Fruit fly (Drosophila melanogaster): ENCODE measurements around the gene CG31674.

Gene CG31674

DNA sequence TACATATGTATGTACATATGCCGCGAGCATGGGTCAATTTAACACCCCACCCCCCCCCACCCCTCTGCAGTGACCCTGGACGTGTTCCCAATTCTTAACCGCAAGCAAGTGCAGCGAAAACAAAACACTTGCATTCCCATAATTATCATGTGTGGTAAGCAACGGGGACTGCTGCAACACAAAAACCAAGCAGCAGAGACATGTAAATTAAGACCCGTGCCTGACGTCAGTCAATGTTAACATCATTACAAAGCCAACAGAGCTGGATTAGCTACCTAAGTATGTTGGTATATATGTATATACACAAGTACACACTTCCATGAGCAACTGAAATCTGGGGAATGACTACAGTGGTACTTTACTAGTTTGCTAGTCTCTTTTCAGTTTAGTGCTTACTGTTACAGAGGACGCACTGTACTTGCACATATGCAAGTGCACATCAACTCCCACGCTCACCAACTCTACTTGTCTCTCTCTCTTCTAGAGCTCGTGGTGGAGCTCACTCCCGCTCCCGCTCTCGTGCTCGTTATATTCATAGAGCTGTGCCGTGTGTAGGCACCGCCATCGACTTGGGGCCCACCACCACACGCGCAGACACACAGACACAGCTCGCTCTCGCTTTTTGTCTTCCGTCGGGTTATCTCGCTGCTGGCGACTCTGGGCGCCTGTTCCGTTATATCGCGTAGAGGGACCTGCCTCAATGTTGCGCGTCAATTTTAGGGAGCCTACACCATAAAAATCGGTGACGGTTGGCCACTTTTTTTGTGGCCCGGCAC, 9.6 kb upstream of the CG31674 start (continued):
- no peak for TF ChIP-seq sima (GFP tag; optimal IDR thresholded peaks at IDR 0.05)
- no peak for TF ChIP-seq jing (GFP tag; optimal IDR thresholded peaks at IDR 0.05)
- TF ChIP-seq gro (GFP tag; optimal IDR thresholded peaks at IDR 0.05) = no peak
- TF ChIP-seq gcm (GFP tag; optimal IDR thresholded peaks at IDR 0.05) = no peak
- TF ChIP-seq CG1792 (GFP tag; optimal IDR thresholded peaks at IDR 0.05) = no peak
- TF ChIP-seq Tbp (GFP tag; optimal IDR thresholded peaks at IDR 0.05) = no peak
- TF ChIP-seq odd (GFP tag; optimal IDR thresholded peaks at IDR 0.05) = no peak
- no peak for TF ChIP-seq CG2202 (tag; optimal IDR thresholded peaks at IDR 0.05)
- no peak for TF ChIP-seq CG12391 (tag; optimal IDR thresholded peaks at IDR 0.05)
- peak; percentile 18 for TF ChIP-seq CG6813 (GFP tag; optimal IDR thresholded peaks at IDR 0.05)
- no peak for TF ChIP-seq Abd-B (GFP tag; optimal IDR thresholded peaks at IDR 0.05)
- TF ChIP-seq nau (GFP tag; optimal IDR thresholded peaks at IDR 0.05) = peak; percentile 21
- no peak for TF ChIP-seq Optix (GFP tag; IDR thresholded peaks at IDR 0.05)
- TF ChIP-seq toy (GFP tag; IDR thresholded peaks at IDR 0.05) = no peak
- no peak for TF ChIP-seq pnt (GFP tag; optimal IDR thresholded peaks at IDR 0.05)
- no peak for TF ChIP-seq CG12659 (GFP tag; optimal IDR thresholded peaks at IDR 0.05)
- TF ChIP-seq CG4854 (GFP tag; optimal IDR thresholded peaks at IDR 0.05) = no peak
- no peak for TF ChIP-seq CG10321 (GFP tag; IDR thresholded peaks at IDR 0.05)
- TF ChIP-seq Elba2 (GFP tag; optimal IDR thresholded peaks at IDR 0.05) = no peak
- no peak for TF ChIP-seq CG30403 (GFP tag; optimal IDR thresholded peaks at IDR 0.05)
- peak; percentile 56 for TF ChIP-seq CG13287 (GFP tag; IDR thresholded peaks at IDR 0.05; ENCODE audit: partially characterized antibody)
- TF ChIP-seq Jarid2 (GFP tag; optimal IDR thresholded peaks at IDR 0.05) = no peak
- no peak for TF ChIP-seq CG3163 (GFP tag; optimal IDR thresholded peaks at IDR 0.05)
- no peak for TF ChIP-seq Dip2 (GFP tag; IDR thresholded peaks at IDR 0.05)
- TF ChIP-seq pfk (GFP tag; optimal IDR thresholded peaks at IDR 0.05) = no peak
- no peak for TF ChIP-seq CG3838 (GFP tag; optimal IDR thresholded peaks at IDR 0.05)
- no peak for TF ChIP-seq p53 (GFP tag; optimal IDR thresholded peaks at IDR 0.05)
- no peak for TF ChIP-seq CG10565 (GFP tag; optimal IDR thresholded peaks at IDR 0.05)
- no peak for TF ChIP-seq Ptx1 (GFP tag; IDR thresholded peaks at IDR 0.05)
- no peak for TF ChIP-seq CG10366 (GFP tag; IDR thresholded peaks at IDR 0.05)
- TF ChIP-seq CG3726 (GFP tag; IDR thresholded peaks at IDR 0.05) = no peak
- TF ChIP-seq knrl (GFP tag; IDR thresholded peaks at IDR 0.05; ENCODE audit: partially characterized antibody) = no peak
- no peak for TF ChIP-seq fd96Cb (tag; optimal IDR thresholded peaks at IDR 0.05)
- no peak for TF ChIP-seq CG12744 (GFP tag; optimal IDR thresholded peaks at IDR 0.05)
- TF ChIP-seq ken (GFP tag; IDR thresholded peaks at IDR 0.05) = no peak
- no peak for TF ChIP-seq zen (tag; optimal IDR thresholded peaks at IDR 0.05)
- TF ChIP-seq B-H2 (GFP tag; optimal IDR thresholded peaks at IDR 0.05) = peak; percentile 57
- no peak for TF ChIP-seq dmrt11E (tag; optimal IDR thresholded peaks at IDR 0.05)
- peak; percentile 79 for TF ChIP-seq CG13894 (tag; optimal IDR thresholded peaks at IDR 0.05)
- 0 out of 2 replicates have a peak, but pooled peaks have one; percentile 36 for TF ChIP-seq Rfx (GFP tag; IDR thresholded peaks at IDR 0.05)
- peak; percentile 22 for TF ChIP-seq CG18599 (GFP tag; optimal IDR thresholded peaks at IDR 0.05)
- peak; percentile 69; the same call in 1 of the 3 replicates for TF ChIP-seq so (GFP tag; IDR thresholded peaks at IDR 0.05)
- TF ChIP-seq Kr (GFP tag; optimal IDR thresholded peaks at IDR 0.05) = peak; percentile 50
- no peak for TF ChIP-seq CG9215 (GFP tag; IDR thresholded peaks at IDR 0.05)
- TF ChIP-seq dm (GFP tag; optimal IDR thresholded peaks at IDR 0.05) = no peak
- no peak for TF ChIP-seq Meics (GFP tag; optimal IDR thresholded peaks at IDR 0.05)
- no peak for TF ChIP-seq tup (GFP tag; optimal IDR thresholded peaks at IDR 0.05)
- no peak for TF ChIP-seq CkIIα-i1 (GFP tag; IDR thresholded peaks at IDR 0.05)
- TF ChIP-seq dysf (GFP tag; IDR thresholded peaks at IDR 0.05) = 0 out of 3 replicates have a peak, but pooled peaks have one; percentile 27
- no peak for TF ChIP-seq Dfd (GFP tag; optimal IDR thresholded peaks at IDR 0.05)

Measured in whole organism, embryonic.